Worm (Caenorhabditis elegans) whole organism, mixed stage, embryonic: ENCODE measurements around the gene ZC266.1.

Experiments used
- bed-3 ChIP-seq: fragments of 200-800 bp; sonication (Bioruptor generic); optimal IDR thresholded peaks from 3 replicates; lab custom pipeline; 2018; ENCODE audit warnings: mild to moderate bottlenecking, missing genetic modification characterization, moderate library complexity, missing compliant biosample characterization
- blmp-1 ChIP-seq: fragments of 150-350 bp; optimal IDR thresholded peaks from 2 replicates; lab custom pipeline; 2014; ENCODE audit warnings: missing biosample characterization, missing genetic modification characterization
- ceh-39 ChIP-seq: fragments of 150-350 bp; optimal IDR thresholded peaks from 2 replicates; lab custom pipeline; 2014; ENCODE audit warnings: missing biosample characterization, missing genetic modification characterization
- ceh-83 ChIP-seq: fragments of 200-800 bp; sonication (Bioruptor generic); optimal IDR thresholded peaks from 2 replicates; lab custom pipeline; 2018; ENCODE audit warnings: mild to moderate bottlenecking, missing genetic modification characterization, missing compliant biosample characterization
- ces-1 ChIP-seq: fragments of 150-350 bp; optimal IDR thresholded peaks from 2 replicates; lab custom pipeline; 2014; ENCODE audit warnings: missing biosample characterization, missing genetic modification reagents, missing genetic modification characterization
- cnd-1 ChIP-seq: fragments of 200-800 bp; sonication (Bioruptor generic); optimal IDR thresholded peaks from 2 replicates; lab custom pipeline; 2018; ENCODE audit warnings: mild to moderate bottlenecking, missing genetic modification characterization, missing compliant biosample characterization
- drap-1 ChIP-seq: fragments of 200-800 bp; sonication (Bioruptor generic); optimal IDR thresholded peaks from 3 replicates; lab custom pipeline; 2018; ENCODE audit warnings: mild to moderate bottlenecking, missing genetic modification characterization, missing compliant biosample characterization
- elt-1 ChIP-seq: sonication (generic microtip); optimal IDR thresholded peaks from 2 replicates; lab custom pipeline; 2017; ENCODE audit warnings: missing genetic modification characterization, mild to moderate bottlenecking, missing compliant biosample characterization, antibody characterized with exemption, moderate library complexity, borderline replicate concordance; ENCODE audit not compliant: insufficient read depth
- elt-3 ChIP-seq: fragments of 150-350 bp; optimal IDR thresholded peaks from 2 replicates; lab custom pipeline; 2014; ENCODE audit warnings: missing biosample characterization, missing genetic modification characterization
- flh-1 ChIP-seq: fragments of 200-800 bp; sonication (Bioruptor generic); optimal IDR thresholded peaks from 2 replicates; lab custom pipeline; 2018; ENCODE audit warnings: mild to moderate bottlenecking, missing genetic modification characterization, moderate library complexity, missing compliant biosample characterization
- ham-2 ChIP-seq: fragments of 200-800 bp; sonication (Bioruptor generic); optimal IDR thresholded peaks from 2 replicates; lab custom pipeline; 2018; ENCODE audit warnings: mild to moderate bottlenecking, missing genetic modification characterization, missing compliant biosample characterization
- hlh-1 ChIP-seq: fragments of 150-350 bp; optimal IDR thresholded peaks from 2 replicates; lab custom pipeline; 2014; ENCODE audit warnings: missing biosample characterization, missing genetic modification reagents, missing genetic modification characterization
- lin-13 ChIP-seq: fragments of 150-350 bp; optimal IDR thresholded peaks from 2 replicates; lab custom pipeline; 2014; ENCODE audit warnings: missing biosample characterization, missing genetic modification characterization
- lsy-2 ChIP-seq: fragments of 150-350 bp; optimal IDR thresholded peaks from 2 replicates; lab custom pipeline; 2014; ENCODE audit warnings: missing biosample characterization, missing genetic modification characterization
- mab-5 ChIP-seq: fragments of 150-350 bp; optimal IDR thresholded peaks from 2 replicates; lab custom pipeline; 2014; ENCODE audit warnings: missing biosample characterization, missing genetic modification characterization
- mep-1 ChIP-seq: fragments of 150-350 bp; optimal IDR thresholded peaks from 2 replicates; lab custom pipeline; 2017; ENCODE audit warnings: missing biosample characterization, missing genetic modification reagents, missing genetic modification characterization, inconsistent platforms
- nhr-12 ChIP-seq: fragments of 150-350 bp; optimal IDR thresholded peaks from 2 replicates; lab custom pipeline; 2014; ENCODE audit warnings: missing biosample characterization, missing genetic modification characterization
- nhr-2 ChIP-seq: fragments of 150-350 bp; optimal IDR thresholded peaks from 2 replicates; lab custom pipeline; 2014; ENCODE audit warnings: missing biosample characterization, missing genetic modification characterization
- nhr-237 ChIP-seq: fragments of 150-350 bp; optimal IDR thresholded peaks from 2 replicates; lab custom pipeline; 2014; ENCODE audit warnings: missing biosample characterization, missing genetic modification characterization
- nhr-28 ChIP-seq: fragments of 150-350 bp; optimal IDR thresholded peaks from 2 replicates; lab custom pipeline; 2014; ENCODE audit warnings: missing biosample characterization, missing genetic modification characterization
- nhr-76 ChIP-seq: sonication (generic microtip); optimal IDR thresholded peaks from 2 replicates; lab custom pipeline; 2017; ENCODE audit warnings: missing biosample characterization, missing genetic modification characterization
- pha-4 ChIP-seq: fragments of 150-350 bp; optimal IDR thresholded peaks from 2 replicates; lab custom pipeline; 2018; ENCODE audit warnings: missing biosample characterization, missing genetic modification reagents, missing genetic modification characterization
- sem-2 ChIP-seq: fragments of 200-800 bp; sonication (Bioruptor generic); optimal IDR thresholded peaks from 2 replicates; lab custom pipeline; 2018; ENCODE audit warnings: mild to moderate bottlenecking, missing genetic modification characterization, missing compliant biosample characterization
- snpc-4 ChIP-seq: fragments of 150-350 bp; optimal IDR thresholded peaks from 2 replicates; lab custom pipeline; 2014; ENCODE audit warnings: missing biosample characterization, missing genetic modification characterization
- sptf-1 ChIP-seq: sonication (generic microtip); optimal IDR thresholded peaks from 2 replicates; lab custom pipeline; 2017; ENCODE audit warnings: mild to moderate bottlenecking, missing genetic modification characterization, moderate library complexity, missing compliant biosample characterization
- tbx-8 ChIP-seq: fragments of 200-800 bp; sonication (Bioruptor generic); optimal IDR thresholded peaks from 2 replicates; lab custom pipeline; 2018; ENCODE audit warnings: mild to moderate bottlenecking, missing genetic modification characterization, moderate library complexity, missing compliant biosample characterization
- unc-39 ChIP-seq: fragments of 150-350 bp; optimal IDR thresholded peaks from 2 replicates; lab custom pipeline; 2014; ENCODE audit warnings: missing biosample characterization, missing genetic modification characterization
- zip-8 ChIP-seq: fragments of 150-350 bp; optimal IDR thresholded peaks from 2 replicates; lab custom pipeline; 2014; ENCODE audit warnings: missing biosample characterization, missing genetic modification characterization
- ztf-11 ChIP-seq: fragments of 150-350 bp; optimal IDR thresholded peaks from 2 replicates; lab custom pipeline; 2014; ENCODE audit warnings: missing biosample characterization, missing genetic modification characterization

Gene ZC266.1

DNA sequence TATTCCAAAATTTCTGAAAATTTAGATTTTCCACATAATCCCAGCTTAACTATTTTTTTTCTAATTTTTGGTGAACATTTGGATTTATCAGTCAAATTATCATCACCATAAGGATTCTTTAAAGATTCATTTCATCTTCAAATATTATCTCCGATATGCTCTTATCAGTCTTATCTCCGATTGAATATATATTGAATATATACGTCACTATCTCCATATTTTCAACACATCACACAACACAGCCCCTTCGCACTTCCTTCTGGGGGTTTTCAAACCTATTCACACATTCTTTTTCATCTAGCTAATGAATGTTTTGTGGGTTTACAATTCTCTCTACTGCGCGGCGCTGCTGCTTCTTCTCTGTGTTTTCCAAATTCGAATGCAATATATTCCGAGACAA is 1.4 kb downstream of the ZC266.1 start:
- no peak for TF ChIP-seq nhr-76 (tag; lab: Kevin White, UChicago)
- TF ChIP-seq elt-1 (tag; lab: Kevin White, UChicago), result peak; percentile 52
- peak; percentile 82 for TF ChIP-seq elt-3 (tag; lab: Kevin White, UChicago)
- TF ChIP-seq, all 35 proteins: peak for 2

ce11 chrV:4694466-4695092 is 5.5 kb downstream of the ZC266.1 start:
- TF ChIP-seq blmp-1 (tag; lab: Kevin White, UChicago) (no peak), drap-1 (GFP tag; lab: Kevin White, UChicago) (no peak), sptf-1 (no peak), ztf-11 (tag; lab: Kevin White, UChicago) (no peak), tbx-8 (GFP tag; lab: Kevin White, UChicago) (no peak), elt-1 (tag; lab: Kevin White, UChicago) (peak; percentile 92)

DNA sequence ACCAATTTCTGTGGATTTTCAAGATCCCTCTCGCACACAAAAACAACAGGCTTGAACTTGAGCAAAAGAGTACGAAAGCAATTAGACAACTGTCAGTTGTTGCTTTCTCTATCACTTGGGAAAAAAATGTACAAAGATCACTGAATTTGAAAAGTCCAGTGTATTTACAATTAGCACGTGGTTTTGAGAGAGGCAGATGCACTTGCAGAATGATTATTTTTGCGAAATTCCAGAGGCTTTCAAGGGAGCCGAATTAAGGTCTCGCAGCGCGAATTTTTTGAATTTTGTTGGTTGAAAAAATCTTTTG is 6.9 kb downstream of the ZC266.1 start:
- peak; percentile 43 for TF ChIP-seq hlh-1 (tag; lab: Kevin White, UChicago)
- TF ChIP-seq unc-39 (tag; lab: Kevin White, UChicago), result no peak
- no peak for TF ChIP-seq zip-8 (tag; lab: Kevin White, UChicago)
- no peak for TF ChIP-seq flh-1 (GFP tag; lab: Kevin White, UChicago)

DNA sequence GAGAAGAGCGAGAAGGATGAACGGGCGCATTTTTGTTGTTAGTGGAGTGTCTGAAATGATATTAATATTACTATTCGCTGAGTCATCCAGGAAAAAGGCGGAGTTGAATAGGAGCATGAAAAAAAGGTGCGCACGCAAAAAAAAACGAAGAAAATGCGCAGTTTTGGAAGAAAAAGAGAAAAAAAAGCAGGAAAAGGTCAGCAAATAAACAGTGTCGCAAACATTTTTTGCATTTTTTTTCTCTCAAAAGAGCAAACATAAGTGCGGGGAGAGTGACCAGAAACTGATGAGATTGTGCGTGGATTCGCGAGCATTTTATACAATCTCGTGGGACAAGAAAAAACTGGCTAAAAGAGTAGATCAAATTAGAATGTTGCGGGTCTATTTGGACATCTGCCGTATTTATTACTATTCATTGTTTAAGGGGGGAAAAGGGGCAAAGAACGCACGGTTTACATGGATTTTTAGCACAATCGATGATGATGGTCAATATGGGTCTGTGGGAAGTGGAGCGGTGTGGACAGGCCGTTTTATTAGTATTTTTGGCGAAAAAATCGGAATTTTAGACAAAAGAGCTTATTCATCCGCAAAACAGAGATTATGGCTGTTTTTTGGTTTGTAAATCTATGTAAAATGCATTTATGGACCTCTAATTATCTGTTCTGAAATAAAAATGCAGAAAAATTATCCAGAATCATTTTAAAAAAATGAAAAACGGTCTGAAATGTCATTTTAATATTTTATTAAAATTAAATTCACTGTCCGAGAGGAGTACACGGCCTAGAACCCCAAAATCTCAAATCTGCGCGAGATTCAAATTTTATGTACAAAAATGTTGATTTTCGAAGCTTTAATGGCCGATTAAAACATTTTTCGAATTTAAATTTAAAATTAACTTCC is 7.5 kb downstream of the ZC266.1 start, which contains the start of gene cpg-8:
cpg-8 (minus strand) TSS at position 51 of the 900 bp plus-strand sequence.
- no peak for TF ChIP-seq mab-5 (tag; lab: Kevin White, UChicago)
- TF ChIP-seq ham-2 (GFP tag; lab: Kevin White, UChicago), result no peak
- TF ChIP-seq ces-1 (GFP tag; lab: Kevin White, UChicago), result no peak
- no peak for TF ChIP-seq zip-8 (tag; lab: Kevin White, UChicago)
- TF ChIP-seq ceh-39 (tag; lab: Kevin White, UChicago), result no peak
- no peak for TF ChIP-seq lsy-2 (tag; lab: Kevin White, UChicago)
- TF ChIP-seq tbx-8 (GFP tag; lab: Kevin White, UChicago), result no peak
- no peak for TF ChIP-seq nhr-237 (tag; lab: Kevin White, UChicago)
- TF ChIP-seq bed-3 (GFP tag; lab: Kevin White, UChicago), result no peak

- TF ChIP-seq ceh-39 (tag; lab: Kevin White, UChicago) (no peak), sem-2 (GFP tag; lab: Kevin White, UChicago) (no peak), ham-2 (GFP tag; lab: Kevin White, UChicago) (no peak), lin-13 (tag; lab: Kevin White, UChicago) (no peak), elt-1 (tag; lab: Kevin White, UChicago) (no peak), nhr-12 (tag; lab: Kevin White, UChicago) (no peak), nhr-76 (tag; lab: Kevin White, UChicago) (no peak), cnd-1 (no peak), hlh-1 (tag; lab: Kevin White, UChicago) (no peak), nhr-2 (tag; lab: Kevin White, UChicago) (no peak), snpc-4 (tag; lab: Kevin White, UChicago) (no peak), sptf-1 (no peak), elt-3 (tag; lab: Kevin White, UChicago) (no peak), blmp-1 (tag; lab: Kevin White, UChicago) (no peak)
Observed at ce11 chrV:4691657-4692056, 8.4 kb downstream of the ZC266.1 start.

DNA sequence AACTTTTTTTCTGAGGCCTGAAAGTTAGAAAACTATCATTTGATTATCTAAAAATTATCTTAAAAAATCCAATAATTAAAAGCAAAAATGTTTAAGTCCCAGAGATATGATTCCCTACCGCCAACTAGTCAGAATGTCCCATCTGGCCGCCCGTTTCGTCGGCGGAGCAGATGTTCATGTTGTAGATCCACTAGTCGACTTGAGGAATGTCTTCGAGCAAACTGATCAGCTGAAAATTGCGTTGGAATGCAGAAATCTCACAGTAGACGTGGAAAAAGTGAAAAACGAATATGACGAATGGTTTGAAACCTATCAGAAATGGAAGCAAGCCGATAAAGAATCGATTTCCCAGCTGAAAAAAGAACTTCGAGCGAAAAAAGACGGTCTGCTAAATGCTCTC is 10.9 kb downstream of the ZC266.1 start, which contains the start of gene K03B4.1:
K03B4.1 (plus strand) TSS at position 97 of the 400 bp plus-strand sequence.
- TF ChIP-seq ceh-39 (tag; lab: Kevin White, UChicago), result no peak
- no peak for TF ChIP-seq blmp-1 (tag; lab: Kevin White, UChicago)
- no peak for TF ChIP-seq nhr-28
- TF ChIP-seq nhr-2 (tag; lab: Kevin White, UChicago), result no peak
- TF ChIP-seq pha-4, result no peak
- TF ChIP-seq ceh-83 (GFP tag; lab: Kevin White, UChicago), result no peak
- no peak for TF ChIP-seq elt-3 (tag; lab: Kevin White, UChicago)
- no peak for TF ChIP-seq mep-1 (tag; lab: Kevin White, UChicago)
- TF ChIP-seq zip-8 (tag; lab: Kevin White, UChicago), result no peak
- no peak for TF ChIP-seq sptf-1
- TF ChIP-seq bed-3 (GFP tag; lab: Kevin White, UChicago), result no peak
